Worm (Caenorhabditis elegans) whole organism, dauer: ENCODE measurements around the gene eak-3.

Experiments
- unc-62 ChIP-seq: sonication (generic microtip); optimal IDR thresholded peaks from 2 replicates; lab custom pipeline; 2017; ENCODE audit warnings: missing biosample characterization, missing genetic modification reagents, missing genetic modification characterization

eak-3 gene

ce11 chrIII:1176080-1176608 lies at the start of gene eak-3:
Gene eak-3, minus strand, starts transcription at chrIII:1176558.
- no peak for TF ChIP-seq unc-62 (GFP tag; lab: Kevin White, UChicago)

- TF ChIP-seq unc-62 (GFP tag; lab: Kevin White, UChicago): no peak
These were observed 49.2 kb upstream of the eak-3 start for ce11 chrIII:1225595-1225994.

ce11 chrIII:1225116-1225515 lies 48.8 kb upstream of the eak-3 start:
- TF ChIP-seq unc-62 (GFP tag; lab: Kevin White, UChicago): no peak

ce11 chrIII:1223319-1224093 lies 47.1 kb upstream of the eak-3 start:
- no peak for TF ChIP-seq unc-62 (GFP tag; lab: Kevin White, UChicago)

ce11 chrIII:1221995-1222394 lies 45.6 kb upstream of the eak-3 start:
- no peak for TF ChIP-seq unc-62 (GFP tag; lab: Kevin White, UChicago)

- TF ChIP-seq unc-62 (GFP tag; lab: Kevin White, UChicago): no peak
These were observed 43.7 kb upstream of the eak-3 start for ce11 chrIII:1220012-1220411.

- TF ChIP-seq unc-62 (GFP tag; lab: Kevin White, UChicago): no peak
These were observed 42.6 kb upstream of the eak-3 start for ce11 chrIII:1218998-1219397.

- TF ChIP-seq unc-62 (GFP tag; lab: Kevin White, UChicago): no peak
These were observed 41.9 kb upstream of the eak-3 start for ce11 chrIII:1218221-1218620.

ce11 chrIII:1216096-1216495 lies 39.7 kb upstream of the eak-3 start:
- no peak for TF ChIP-seq unc-62 (GFP tag; lab: Kevin White, UChicago)

ce11 chrIII:1214680-1215079 lies 38.3 kb upstream of the eak-3 start, which contains the start of gene Y119D3B.21:
Gene Y119D3B.21, plus strand, starts transcription at chrIII:1215000.
- TF ChIP-seq unc-62 (GFP tag; lab: Kevin White, UChicago): no peak

- no peak for TF ChIP-seq unc-62 (GFP tag; lab: Kevin White, UChicago)
These were observed 37.8 kb upstream of the eak-3 start for ce11 chrIII:1214121-1214673.

ce11 chrIII:1210638-1211037 lies 34.3 kb upstream of the eak-3 start:
- TF ChIP-seq unc-62 (GFP tag; lab: Kevin White, UChicago): no peak

- no peak for TF ChIP-seq unc-62 (GFP tag; lab: Kevin White, UChicago)
These were observed 31.5 kb upstream of the eak-3 start, which contains the start of gene orc-3 for ce11 chrIII:1207852-1208251. Gene orc-3, plus strand, starts transcription at chrIII:1208133.

ce11 chrIII:1207027-1207426 lies 30.7 kb upstream of the eak-3 start:
- TF ChIP-seq unc-62 (GFP tag; lab: Kevin White, UChicago): no peak

- no peak for TF ChIP-seq unc-62 (GFP tag; lab: Kevin White, UChicago)
These were observed 30.0 kb upstream of the eak-3 start for ce11 chrIII:1206331-1206730.

ce11 chrIII:1205421-1205820 lies 29.1 kb upstream of the eak-3 start:
- no peak for TF ChIP-seq unc-62 (GFP tag; lab: Kevin White, UChicago)
